Worm (Caenorhabditis elegans): ENCODE data around the gene ifta-2.

DNA sequence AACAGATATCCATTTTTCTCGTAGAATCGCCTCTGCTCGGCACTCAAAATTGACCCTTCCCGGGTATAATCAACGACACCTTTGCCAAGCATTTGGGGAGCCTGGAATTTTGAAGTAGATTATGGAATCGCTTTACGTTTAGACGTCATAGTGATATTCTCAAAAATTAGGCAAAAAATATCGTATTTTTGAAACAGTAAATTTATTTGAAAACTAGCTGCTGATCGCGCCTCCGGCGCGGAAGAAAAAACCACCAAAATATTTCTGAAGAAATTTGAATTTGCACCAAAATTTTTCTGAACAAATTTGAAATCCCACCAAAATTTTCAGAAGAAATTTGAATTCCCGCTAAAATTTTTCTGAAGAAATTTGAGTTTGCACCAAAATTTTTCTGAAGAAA, 39.4 kb downstream of the ifta-2 start, which contains the start of gene ZK550.6:
- TF ChIP-seq M03D4.4 (tag; optimal IDR thresholded peaks at IDR 0.05) (no peak), blmp-1 (tag; optimal IDR thresholded peaks at IDR 0.05) (no peak), nhr-76 (tag; optimal IDR thresholded peaks at IDR 0.05) (no peak), nhr-12 (tag; optimal IDR thresholded peaks at IDR 0.05) (no peak), nhr-28 (tag; optimal IDR thresholded peaks at IDR 0.05) (no peak), lin-13 (tag; optimal IDR thresholded peaks at IDR 0.05) (no peak), unc-62 (GFP tag; optimal IDR thresholded peaks at IDR 0.05) (no peak), hlh-1 (tag; optimal IDR thresholded peaks at IDR 0.05) (no peak), pha-4 (tag; optimal IDR thresholded peaks at IDR 0.05) (no peak), snpc-4 (tag; optimal IDR thresholded peaks at IDR 0.05) (no peak), sptf-1 (tag; optimal IDR thresholded peaks at IDR 0.05) (no peak), ces-1 (GFP tag; optimal IDR thresholded peaks at IDR 0.05) (no peak), mep-1 (tag; optimal IDR thresholded peaks at IDR 0.05) (no peak), mab-5 (tag; optimal IDR thresholded peaks at IDR 0.05) (no peak)
